Worm (Caenorhabditis elegans) whole organism, L2 larva: ENCODE data around the gene col-131.

ENCODE experiments used
- C34F6.9 ChIP-seq: fragments of 150-350 bp; optimal IDR thresholded peaks from 2 replicates; lab custom pipeline; 2014; ENCODE audit warnings: missing biosample characterization, missing genetic modification characterization
- F13H6.1 ChIP-seq: sonication (generic microtip); optimal IDR thresholded peaks from 2 replicates; lab custom pipeline; 2016; ENCODE audit warnings: missing genetic modification characterization, missing compliant biosample characterization
- Y55F3AM.14 ChIP-seq: fragments of 200-800 bp; sonication (Bioruptor generic); optimal IDR thresholded peaks from 2 replicates; lab custom pipeline; 2018; ENCODE audit warnings: mild to moderate bottlenecking, missing genetic modification characterization, missing compliant biosample characterization
- aly-2 ChIP-seq: fragments of 150-350 bp; optimal IDR thresholded peaks from 2 replicates; lab custom pipeline; 2014; ENCODE audit warnings: missing biosample characterization, missing genetic modification characterization
- ama-1 ChIP-seq: fragments of 150-350 bp; optimal IDR thresholded peaks from 2 replicates; lab custom pipeline; 2018; ENCODE audit warnings: inconsistent platforms
- blmp-1 ChIP-seq: sonication (generic microtip); optimal IDR thresholded peaks from 2 replicates; lab custom pipeline; 2017; ENCODE audit warnings: missing genetic modification characterization, mild to moderate bottlenecking, missing compliant biosample characterization, antibody characterized with exemption, moderate library complexity; ENCODE audit not compliant: insufficient read depth
- ceh-82 ChIP-seq: fragments of 150-350 bp; optimal IDR thresholded peaks from 2 replicates; lab custom pipeline; 2014; ENCODE audit warnings: missing biosample characterization, missing genetic modification characterization
- crh-2 ChIP-seq: sonication (generic microtip); optimal IDR thresholded peaks from 2 replicates; lab custom pipeline; 2017; ENCODE audit warnings: missing biosample characterization, missing genetic modification characterization
- egl-27 ChIP-seq: sonication (generic microtip); optimal IDR thresholded peaks from 3 replicates; lab custom pipeline; 2017; ENCODE audit warnings: missing biosample characterization, missing genetic modification reagents, missing genetic modification characterization
- elt-3 ChIP-seq: sonication (generic microtip); optimal IDR thresholded peaks from 2 replicates; lab custom pipeline; 2017; ENCODE audit warnings: missing biosample characterization, missing genetic modification characterization
- fos-1 ChIP-seq: fragments of 150-350 bp; optimal IDR thresholded peaks from 2 replicates; lab custom pipeline; 2014; ENCODE audit warnings: missing biosample characterization, missing genetic modification characterization
- lin-11 ChIP-seq: fragments of 150-350 bp; sonication (generic microtip); optimal IDR thresholded peaks from 2 replicates; lab custom pipeline; 2014; ENCODE audit warnings: missing biosample characterization, missing genetic modification characterization, inconsistent platforms, mixed read lengths
- mbf-1 ChIP-seq: sonication (generic microtip); optimal IDR thresholded peaks from 2 replicates; lab custom pipeline; 2017; ENCODE audit warnings: missing biosample characterization, missing genetic modification characterization
- nhr-10 ChIP-seq: sonication (generic microtip); optimal IDR thresholded peaks from 2 replicates; lab custom pipeline; 2017; ENCODE audit warnings: missing biosample characterization, missing genetic modification characterization
- nhr-12 ChIP-seq: fragments of 150-350 bp; optimal IDR thresholded peaks from 2 replicates; lab custom pipeline; 2014; ENCODE audit warnings: missing biosample characterization, missing genetic modification characterization
- nhr-129 ChIP-seq: fragments of 150-350 bp; optimal IDR thresholded peaks from 2 replicates; lab custom pipeline; 2014; ENCODE audit warnings: missing biosample characterization, missing genetic modification characterization
- nhr-21 ChIP-seq: fragments of 150-350 bp; optimal IDR thresholded peaks from 2 replicates; lab custom pipeline; 2014; ENCODE audit warnings: missing biosample characterization, missing genetic modification characterization
- nhr-23 ChIP-seq: fragments of 150-350 bp; optimal IDR thresholded peaks from 2 replicates; lab custom pipeline; 2014; ENCODE audit warnings: missing biosample characterization, missing genetic modification reagents, missing genetic modification characterization
- nhr-25 ChIP-seq: fragments of 150-350 bp; sonication (generic microtip); optimal IDR thresholded peaks from 3 replicates; lab custom pipeline; 2014; ENCODE audit warnings: missing biosample characterization, missing genetic modification characterization
- nhr-6 ChIP-seq: fragments of 150-350 bp; optimal IDR thresholded peaks from 2 replicates; lab custom pipeline; 2014; ENCODE audit warnings: missing biosample characterization, missing genetic modification characterization
- nhr-77 ChIP-seq: fragments of 150-350 bp; optimal IDR thresholded peaks from 2 replicates; lab custom pipeline; 2014; ENCODE audit warnings: missing biosample characterization, missing genetic modification characterization
- sem-4 ChIP-seq: fragments of 150-350 bp; optimal IDR thresholded peaks from 2 replicates; lab custom pipeline; 2014; ENCODE audit warnings: missing biosample characterization, missing genetic modification reagents, missing genetic modification characterization
- sma-3 ChIP-seq: sonication (generic microtip); optimal IDR thresholded peaks from 2 replicates; lab custom pipeline; 2016; ENCODE audit warnings: missing genetic modification reagents, missing genetic modification characterization, missing compliant biosample characterization
- sma-9 ChIP-seq, 2 experiments: fragments of 150-350 bp in 1 of 2; sonication (generic microtip) in 1 of 2; optimal IDR thresholded peaks; 2 replicates each; lab custom pipeline; 2014 to 2016; ENCODE audit warnings: missing genetic modification characterization in 2 of 2, mild to moderate bottlenecking in 1 of 2, missing biosample characterization in 1 of 2, missing compliant biosample characterization in 1 of 2, missing genetic modification reagents in 1 of 2, moderate library complexity in 1 of 2
- unc-55 ChIP-seq: fragments of 150-350 bp; sonication (generic microtip); optimal IDR thresholded peaks from 3 replicates; lab custom pipeline; 2014; ENCODE audit warnings: missing biosample characterization, missing genetic modification reagents, missing genetic modification characterization
- unc-62 ChIP-seq: fragments of 150-350 bp; optimal IDR thresholded peaks from 2 replicates; lab custom pipeline; 2014; ENCODE audit warnings: missing biosample characterization, missing genetic modification reagents, missing genetic modification characterization
- zag-1 ChIP-seq: fragments of 150-350 bp; optimal IDR thresholded peaks from 2 replicates; lab custom pipeline; 2014; ENCODE audit warnings: missing biosample characterization, missing genetic modification characterization
- ztf-1 ChIP-seq: fragments of 200-800 bp; sonication (Bioruptor generic); conservative IDR thresholded peaks from 2 replicates; pipeline ENCODE4 v1.3.6; 2022; ENCODE audit warnings: missing genetic modification characterization, missing compliant biosample characterization
- ztf-4 ChIP-seq: fragments of 150-350 bp; optimal IDR thresholded peaks from 2 replicates; lab custom pipeline; 2014; ENCODE audit warnings: missing biosample characterization, missing genetic modification characterization

The col-131 gene

DNA sequence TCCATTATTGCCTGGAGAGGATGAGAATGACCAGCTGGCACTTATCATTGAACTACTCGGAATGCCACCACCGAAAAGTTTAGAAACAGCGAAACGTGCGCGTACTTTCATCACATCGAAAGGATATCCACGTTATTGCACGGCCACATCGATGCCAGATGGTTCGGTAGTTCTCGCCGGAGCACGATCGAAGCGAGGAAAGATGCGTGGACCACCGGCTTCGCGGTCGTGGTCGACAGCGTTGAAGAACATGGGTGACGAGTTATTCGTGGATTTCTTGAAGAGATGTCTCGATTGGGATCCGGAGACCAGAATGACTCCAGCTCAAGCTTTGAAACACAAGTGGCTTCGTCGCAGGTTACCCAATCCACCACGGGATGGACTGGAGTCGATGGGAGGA lies 33.6 kb downstream of the col-131 start:
- TF ChIP-seq lin-11 (no peak), ama-1 (lab: Kevin White, UChicago) (no peak), blmp-1 (tag; lab: Kevin White, UChicago) (no peak), ztf-1 (GFP tag; lab: Robert Waterston, UW) (no peak), nhr-77 (tag; lab: Kevin White, UChicago) (no peak), fos-1 (tag; lab: Kevin White, UChicago) (no peak), aly-2 (tag; lab: Kevin White, UChicago) (no peak), unc-62 (GFP tag; lab: Kevin White, UChicago) (no peak), egl-27 (tag; lab: Kevin White, UChicago) (no peak), nhr-10 (tag; lab: Kevin White, UChicago) (no peak), crh-2 (no peak), nhr-12 (tag; lab: Kevin White, UChicago) (no peak), Y55F3AM.14 (GFP tag; lab: Kevin White, UChicago) (no peak), nhr-21 (no peak), sma-3 (GFP tag; lab: Kevin White, UChicago) (no peak), mbf-1 (tag; lab: Kevin White, UChicago) (no peak), ztf-4 (tag; lab: Kevin White, UChicago) (no peak), ceh-82 (tag; lab: Kevin White, UChicago) (no peak), elt-3 (tag; lab: Kevin White, UChicago) (no peak), nhr-6 (tag; lab: Kevin White, UChicago) (no peak)

DNA sequence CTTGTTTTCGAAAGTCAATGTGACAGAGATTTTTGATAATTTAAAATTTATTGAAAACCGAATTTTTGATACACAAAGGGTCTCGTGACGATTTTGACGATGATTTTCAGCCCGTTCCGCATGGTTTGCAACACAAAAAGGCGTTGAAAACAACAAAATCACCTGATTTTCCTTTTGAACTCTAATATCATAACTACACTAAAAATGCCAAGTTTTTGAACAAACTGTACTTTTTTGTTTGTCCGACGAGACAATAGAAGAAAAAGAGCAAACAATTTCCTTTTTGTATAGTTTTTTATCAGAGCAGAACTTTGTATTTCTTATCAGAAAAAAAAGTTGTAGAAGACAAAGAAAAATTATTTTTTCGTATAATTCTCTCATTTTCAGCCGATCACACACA lies 34.9 kb downstream of the col-131 start:
- TF ChIP-seq nhr-129 (tag; lab: Kevin White, UChicago) (peak; percentile 19), ztf-4 (tag; lab: Kevin White, UChicago) (no peak)

ce11 chrIV:13030467-13031299 lies 36.4 kb downstream of the col-131 start:
- TF ChIP-seq crh-2 (no peak), nhr-25 (tag; lab: Kevin White, UChicago) (peak; percentile 8), ztf-4 (tag; lab: Kevin White, UChicago) (peak; percentile 5)

DNA sequence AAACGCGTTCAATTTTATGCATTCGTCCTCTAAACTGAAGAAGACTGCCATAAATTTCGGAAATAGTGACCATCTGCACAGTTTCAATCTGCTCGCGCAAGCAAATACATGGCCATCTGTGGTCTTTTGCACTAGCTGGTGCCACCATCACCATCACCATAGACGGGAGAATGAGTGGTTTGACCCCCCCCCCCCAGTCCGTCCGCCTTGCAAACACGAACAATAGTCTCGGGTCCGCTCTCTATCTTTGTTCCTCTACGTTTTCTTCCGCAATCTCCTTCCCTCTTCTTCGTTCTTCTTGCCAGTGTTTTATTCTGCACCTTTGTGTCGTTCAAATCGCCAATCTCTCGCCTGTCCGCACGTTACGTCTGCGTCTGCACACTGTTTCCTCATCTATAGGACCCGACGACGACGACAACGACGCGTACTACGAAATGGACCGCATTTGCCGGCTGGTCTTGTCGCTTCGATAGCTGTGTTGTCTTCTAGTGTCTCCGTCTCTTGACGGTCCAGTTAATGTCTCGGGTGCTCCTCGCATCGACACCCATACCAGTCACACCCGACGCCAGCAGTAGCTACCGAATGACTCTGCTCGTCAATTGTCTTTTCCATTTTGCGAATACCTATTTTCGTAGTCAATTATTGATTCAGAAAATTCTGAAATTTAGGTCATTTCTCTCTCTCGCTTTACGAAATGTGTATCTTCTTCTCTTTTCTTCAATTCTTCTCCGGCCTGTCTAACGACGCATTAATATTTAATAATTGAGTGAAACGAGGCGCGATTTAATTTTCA lies 37.2 kb downstream of the col-131 start:
- TF ChIP-seq sma-9 (GFP tag; optimal IDR thresholded peaks at IDR 0.05; lab: Kevin White, UChicago): peak; percentile 21
- no peak for TF ChIP-seq sma-9 (tag; optimal IDR thresholded peaks at IDR 0.05; lab: Kevin White, UChicago)
- no peak for TF ChIP-seq fos-1 (tag; lab: Kevin White, UChicago)
- no peak for TF ChIP-seq sem-4 (tag; lab: Kevin White, UChicago)
- peak; percentile 51 for TF ChIP-seq zag-1 (tag; lab: Kevin White, UChicago)
- TF ChIP-seq nhr-23 (tag; lab: Kevin White, UChicago): no peak
- TF ChIP-seq unc-55 (GFP tag; lab: Kevin White, UChicago): peak; percentile 22
- TF ChIP-seq nhr-129 (tag; lab: Kevin White, UChicago): peak; percentile 83
- peak; percentile 21 for TF ChIP-seq F13H6.1 (tag; lab: Kevin White, UChicago)

DNA sequence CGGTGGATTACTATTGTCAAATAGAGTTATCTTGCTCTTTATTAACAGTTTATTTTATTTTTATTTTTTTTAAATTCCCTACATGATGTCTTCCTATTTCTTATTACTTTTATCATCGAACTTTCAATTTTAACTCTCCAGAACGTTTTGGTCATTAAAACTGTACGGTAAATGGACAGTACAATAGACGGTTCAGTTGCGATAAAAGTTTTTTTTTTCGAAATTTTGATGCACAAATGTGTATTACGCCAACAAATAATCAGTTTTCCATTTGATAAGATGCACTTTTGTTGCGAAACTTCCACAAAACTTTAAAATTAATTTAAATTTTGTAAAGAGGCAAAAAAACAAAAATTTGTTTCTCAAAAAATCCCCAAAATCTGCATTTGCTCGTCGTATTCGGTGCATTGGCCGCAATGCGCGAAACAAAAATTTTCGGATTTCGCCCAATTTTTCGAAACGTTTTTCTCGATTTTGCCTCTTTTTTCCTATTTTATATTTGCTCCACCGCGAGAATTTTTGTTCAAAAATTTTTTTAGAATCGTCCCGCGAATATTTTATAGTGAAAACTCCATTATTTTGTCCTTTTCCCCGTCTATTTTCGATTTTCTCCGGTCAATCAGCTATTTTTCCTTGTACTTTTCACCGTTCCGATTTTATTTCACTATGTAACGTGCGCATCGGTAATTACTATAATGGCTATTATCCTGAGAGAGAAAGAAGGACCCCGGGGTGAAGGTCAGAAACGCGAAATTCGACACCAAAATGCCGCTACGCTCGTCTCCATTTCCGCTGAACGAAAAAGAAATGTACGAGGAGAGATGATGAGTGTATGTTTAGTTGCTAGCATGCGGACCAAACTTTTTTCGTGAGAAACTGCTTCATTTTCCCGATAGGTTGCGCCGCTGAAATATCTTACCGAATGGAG lies 38.1 kb downstream of the col-131 start:
- TF ChIP-seq nhr-10 (tag; lab: Kevin White, UChicago) (no peak), C34F6.9 (tag; lab: Kevin White, UChicago) (peak; percentile 4), fos-1 (tag; lab: Kevin White, UChicago) (peak; percentile 16)
